Worm (Caenorhabditis elegans): ENCODE results near the gene C06B8.2.

C06B8.2 gene

DNA sequence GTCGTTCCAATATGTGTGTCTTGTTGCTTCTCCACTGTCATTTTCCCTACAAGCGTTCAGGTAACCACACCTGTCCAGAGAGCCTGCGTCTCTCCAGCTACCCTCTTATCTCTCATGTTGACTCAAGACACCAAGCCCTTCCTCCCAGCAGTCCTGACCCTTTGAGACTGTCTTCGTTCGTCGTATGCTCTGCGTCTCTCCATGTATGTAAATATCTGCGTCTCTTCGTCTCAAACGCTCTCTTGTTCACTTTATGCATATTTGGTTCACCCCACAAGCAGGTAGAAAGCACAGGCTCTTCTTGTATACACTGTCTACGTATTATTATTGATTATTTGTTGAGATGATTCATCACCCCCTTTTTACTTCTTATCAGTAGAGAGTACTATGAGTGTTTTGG lies 19.2 kb upstream of the C06B8.2 start:
- TF ChIP-seq ceh-43 (GFP tag; optimal IDR thresholded peaks at IDR 0.05) (no peak), ham-2 (GFP tag; optimal IDR thresholded peaks at IDR 0.05) (peak; percentile 66), cnd-1 (tag; optimal IDR thresholded peaks at IDR 0.05) (peak; percentile 17), unc-120 (tag; optimal IDR thresholded peaks at IDR 0.05; ENCODE audit: poor library complexity, severe bottlenecking) (no peak), pha-4 (tag; optimal IDR thresholded peaks at IDR 0.05) (peak; percentile 100), lin-13 (tag; optimal IDR thresholded peaks at IDR 0.05) (peak; percentile 4)

DNA sequence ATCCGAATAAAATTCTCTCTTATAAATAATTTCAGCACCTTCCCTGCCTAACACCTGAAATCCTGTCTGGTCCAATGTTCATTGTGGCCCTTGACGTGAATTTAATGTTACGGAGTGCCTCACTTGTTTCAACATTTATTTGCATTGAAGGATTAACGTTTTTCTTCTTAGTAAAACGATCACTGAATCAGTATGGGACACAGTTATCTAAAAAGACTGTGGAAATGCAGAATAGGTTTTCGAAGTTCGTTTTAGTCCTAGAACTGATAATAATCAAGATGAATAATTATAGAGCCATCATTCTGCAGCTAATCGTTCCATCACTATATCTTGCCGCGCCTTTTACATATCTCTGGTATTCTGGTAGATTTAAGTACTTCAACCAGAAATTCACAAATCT lies 16.6 kb upstream of the C06B8.2 start, which contains the start of gene srh-219:
TSS of gene srh-219 (plus strand) at position 301 of the 400 bp plus-strand sequence.
- TF ChIP-seq nhr-28 (tag; optimal IDR thresholded peaks at IDR 0.05) (no peak), blmp-1 (tag; optimal IDR thresholded peaks at IDR 0.05) (no peak), cnd-1 (tag; optimal IDR thresholded peaks at IDR 0.05) (no peak), unc-39 (tag; optimal IDR thresholded peaks at IDR 0.05) (no peak), ceh-43 (GFP tag; optimal IDR thresholded peaks at IDR 0.05) (no peak), elt-1 (tag; optimal IDR thresholded peaks at IDR 0.05; ENCODE audit: borderline replicate concordance, insufficient read depth) (no peak), lin-32 (GFP tag; optimal IDR thresholded peaks at IDR 0.05) (no peak), mls-2 (tag; optimal IDR thresholded peaks at IDR 0.05) (no peak), snpc-4 (tag; optimal IDR thresholded peaks at IDR 0.05) (no peak), mab-5 (tag; optimal IDR thresholded peaks at IDR 0.05) (no peak)

DNA sequence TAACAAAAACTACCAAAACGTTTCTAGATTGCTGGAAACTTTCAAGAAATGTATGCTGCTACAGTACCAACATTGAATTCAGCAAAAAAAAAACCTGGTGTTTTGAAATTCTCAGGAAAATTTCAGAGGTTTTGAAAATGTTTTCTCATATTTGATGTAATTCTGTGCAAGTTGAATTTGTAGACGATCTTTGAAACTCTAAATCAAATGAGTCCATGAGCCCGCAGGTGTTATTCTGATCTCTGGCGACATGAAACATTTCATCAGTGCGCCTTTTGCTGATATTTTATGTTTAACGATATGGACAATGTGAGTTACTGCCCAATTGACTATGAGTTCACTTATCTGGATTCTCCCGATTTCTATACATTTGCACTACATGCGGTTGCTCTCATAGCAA lies 15.1 kb upstream of the C06B8.2 start, which contains the start of gene srh-218:
TSS of gene srh-218 (plus strand) at position 301 of the 400 bp plus-strand sequence.
- TF ChIP-seq ceh-39 (tag; optimal IDR thresholded peaks at IDR 0.05) (no peak), cnd-1 (tag; optimal IDR thresholded peaks at IDR 0.05) (no peak), M03D4.4 (tag; optimal IDR thresholded peaks at IDR 0.05) (no peak), blmp-1 (tag; optimal IDR thresholded peaks at IDR 0.05) (no peak), flh-1 (GFP tag; optimal IDR thresholded peaks at IDR 0.05) (no peak), zip-8 (tag; optimal IDR thresholded peaks at IDR 0.05) (no peak), ceh-43 (GFP tag; optimal IDR thresholded peaks at IDR 0.05) (no peak), unc-120 (tag; optimal IDR thresholded peaks at IDR 0.05; ENCODE audit: poor library complexity, severe bottlenecking) (no peak), ceh-83 (GFP tag; optimal IDR thresholded peaks at IDR 0.05) (no peak), sptf-1 (tag; optimal IDR thresholded peaks at IDR 0.05) (no peak), hlh-1 (tag; optimal IDR thresholded peaks at IDR 0.05) (no peak), drap-1 (GFP tag; optimal IDR thresholded peaks at IDR 0.05) (no peak), nhr-12 (tag; optimal IDR thresholded peaks at IDR 0.05) (no peak), nhr-237 (tag; optimal IDR thresholded peaks at IDR 0.05) (no peak), lsy-2 (tag; optimal IDR thresholded peaks at IDR 0.05) (no peak), nhr-2 (tag; optimal IDR thresholded peaks at IDR 0.05) (no peak), tbx-8 (GFP tag; optimal IDR thresholded peaks at IDR 0.05) (no peak), mls-2 (tag; optimal IDR thresholded peaks at IDR 0.05) (no peak)

DNA sequence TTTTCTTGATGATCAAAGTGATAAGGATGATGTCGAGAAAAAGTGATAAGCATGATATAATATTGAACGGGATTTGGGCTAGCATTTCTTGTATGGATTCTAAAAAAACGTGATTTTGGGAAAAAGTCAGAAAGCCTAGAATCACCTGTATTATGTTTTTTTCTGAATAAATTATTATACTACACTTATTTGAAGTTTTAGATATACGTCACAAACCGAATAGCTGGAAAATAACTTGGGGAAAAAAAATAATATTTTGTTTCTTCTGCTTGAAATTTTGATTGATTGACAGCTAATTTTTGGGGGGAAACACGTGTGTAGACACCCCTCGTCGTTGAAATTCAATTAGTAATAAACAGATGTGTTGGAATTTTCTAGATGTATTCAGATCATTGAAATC lies 14.0 kb upstream of the C06B8.2 start, which contains the start of gene str-264:
TSS of gene str-264 (minus strand) at position 101 of the 400 bp plus-strand sequence.
- no peak for TF ChIP-seq ceh-39 (tag; optimal IDR thresholded peaks at IDR 0.05)
- TF ChIP-seq snpc-4 (tag; optimal IDR thresholded peaks at IDR 0.05): no peak
- no peak for TF ChIP-seq M03D4.4 (tag; optimal IDR thresholded peaks at IDR 0.05)
- no peak for TF ChIP-seq lin-32 (GFP tag; optimal IDR thresholded peaks at IDR 0.05)
- no peak for TF ChIP-seq elt-3 (tag; optimal IDR thresholded peaks at IDR 0.05)
- TF ChIP-seq unc-120 (tag; optimal IDR thresholded peaks at IDR 0.05; ENCODE audit: poor library complexity, severe bottlenecking): no peak
- TF ChIP-seq tbx-8 (GFP tag; optimal IDR thresholded peaks at IDR 0.05): no peak
- TF ChIP-seq mep-1 (tag; optimal IDR thresholded peaks at IDR 0.05): no peak
- no peak for TF ChIP-seq sem-2 (GFP tag; optimal IDR thresholded peaks at IDR 0.05)
- TF ChIP-seq ces-1 (GFP tag; optimal IDR thresholded peaks at IDR 0.05): no peak
- no peak for TF ChIP-seq nhr-12 (tag; optimal IDR thresholded peaks at IDR 0.05)
- no peak for TF ChIP-seq blmp-1 (tag; optimal IDR thresholded peaks at IDR 0.05)

DNA sequence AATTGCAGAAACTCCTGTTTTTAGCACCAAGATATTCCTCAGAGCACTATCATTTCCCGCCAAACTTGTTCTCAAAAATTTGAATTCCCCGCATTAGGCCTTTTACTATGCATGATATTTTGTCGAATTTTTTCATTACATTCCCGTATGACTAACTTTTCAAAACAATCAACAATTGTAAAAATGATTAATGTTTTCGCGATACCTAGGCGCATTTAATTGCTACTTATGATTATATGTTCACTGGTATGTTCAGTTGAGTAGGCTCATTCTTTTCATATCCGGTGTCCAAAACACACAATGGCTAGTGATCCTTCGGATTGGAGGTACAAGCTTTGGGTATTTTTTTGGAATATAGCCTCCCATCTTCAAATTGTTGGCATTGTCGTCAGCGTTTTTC lies 9.2 kb upstream of the C06B8.2 start, which contains the start of gene srw-21:
TSS of gene srw-21 (plus strand) at position 301 of the 400 bp plus-strand sequence.
- TF ChIP-seq mab-5 (tag; optimal IDR thresholded peaks at IDR 0.05) (no peak), nhr-2 (tag; optimal IDR thresholded peaks at IDR 0.05) (no peak), zip-8 (tag; optimal IDR thresholded peaks at IDR 0.05) (no peak), nhr-237 (tag; optimal IDR thresholded peaks at IDR 0.05) (no peak), ceh-43 (GFP tag; optimal IDR thresholded peaks at IDR 0.05) (no peak), snpc-4 (tag; optimal IDR thresholded peaks at IDR 0.05) (no peak), pha-4 (tag; optimal IDR thresholded peaks at IDR 0.05) (no peak), blmp-1 (tag; optimal IDR thresholded peaks at IDR 0.05) (no peak), nhr-76 (tag; optimal IDR thresholded peaks at IDR 0.05) (no peak), hlh-1 (tag; optimal IDR thresholded peaks at IDR 0.05) (no peak), mep-1 (tag; optimal IDR thresholded peaks at IDR 0.05) (no peak), flh-1 (GFP tag; optimal IDR thresholded peaks at IDR 0.05) (no peak), nhr-28 (tag; optimal IDR thresholded peaks at IDR 0.05) (no peak), drap-1 (GFP tag; optimal IDR thresholded peaks at IDR 0.05) (no peak), nhr-12 (tag; optimal IDR thresholded peaks at IDR 0.05) (no peak), elt-1 (tag; optimal IDR thresholded peaks at IDR 0.05; ENCODE audit: borderline replicate concordance, insufficient read depth) (no peak), unc-39 (tag; optimal IDR thresholded peaks at IDR 0.05) (no peak)

Data from whole organism, mixed stage, embryonic.